Worm (Caenorhabditis elegans) whole organism, L3 larva: ENCODE measurements around the gene sre-15.

Experiments used
- ZK546.5 ChIP-seq: sonication (generic microtip); optimal IDR thresholded peaks from 2 replicates; lab custom pipeline; 2017; ENCODE audit warnings: missing biosample characterization, missing genetic modification characterization
- ceh-28 ChIP-seq: fragments of 150-350 bp; optimal IDR thresholded peaks from 2 replicates; lab custom pipeline; 2014; ENCODE audit warnings: missing biosample characterization, missing genetic modification reagents, missing genetic modification characterization
- ceh-82 ChIP-seq: fragments of 150-350 bp; optimal IDR thresholded peaks from 2 replicates; lab custom pipeline; 2014; ENCODE audit warnings: missing biosample characterization, missing genetic modification characterization
- snpc-4 ChIP-seq: fragments of 150-350 bp; optimal IDR thresholded peaks from 2 replicates; lab custom pipeline; 2014; ENCODE audit warnings: missing biosample characterization, missing genetic modification characterization
- tbx-2 ChIP-seq: sonication (generic microtip); optimal IDR thresholded peaks from 2 replicates; lab custom pipeline; 2016; ENCODE audit warnings: mild to moderate bottlenecking, missing genetic modification characterization, missing compliant biosample characterization
- zag-1 ChIP-seq: fragments of 150-350 bp; optimal IDR thresholded peaks from 2 replicates; lab custom pipeline; 2014; ENCODE audit warnings: missing biosample characterization, missing genetic modification characterization

ce11 chrIV:12207873-12208272, 36.7 kb downstream of the sre-15 start:
- no peak for TF ChIP-seq ZK546.5
- TF ChIP-seq snpc-4 (tag; lab: Kevin White, UChicago): no peak
- TF ChIP-seq ceh-82 (tag; lab: Kevin White, UChicago): no peak
- TF ChIP-seq tbx-2 (tag; lab: Kevin White, UChicago): no peak
- no peak for TF ChIP-seq zag-1
- TF ChIP-seq ceh-28 (tag; lab: Kevin White, UChicago): no peak
